Worm (Caenorhabditis elegans): Measurements from ENCODE around the gene R07H5.16.
A peak's percentile ranks its signal among the peaks of the same experiment; 100 is the strongest.

Gene R07H5.16

DNA sequence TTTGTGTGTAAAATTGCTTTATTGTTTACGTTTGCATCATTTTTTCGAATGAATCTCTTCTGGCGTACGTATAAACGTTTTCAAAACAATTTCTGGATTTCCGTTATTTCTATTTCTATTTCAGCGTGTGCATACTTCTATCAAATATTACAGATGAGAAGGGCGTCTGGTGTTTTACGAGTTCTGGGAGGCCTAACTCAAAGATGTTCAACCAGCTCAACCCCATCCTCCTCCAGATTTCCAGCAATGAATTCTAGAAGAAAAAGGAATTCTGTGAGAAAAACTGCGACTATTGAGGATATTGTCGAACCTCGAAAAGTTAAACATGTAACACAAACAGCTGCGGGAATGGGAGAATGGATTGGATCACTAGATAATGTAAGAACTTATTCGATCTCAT, 48.3 kb upstream of the R07H5.16 start, which contains the start of gene C08F8.2:
C08F8.2 (plus strand) TSS at position 154 of the 400 bp plus-strand sequence.
- TF ChIP-seq ama-1 (optimal IDR thresholded peaks at IDR 0.05), result peak; percentile 53
- no peak for TF ChIP-seq elt-1 (tag; optimal IDR thresholded peaks at IDR 0.05)

- peak; percentile 67 for TF ChIP-seq nfya-1 (tag; optimal IDR thresholded peaks at IDR 0.05; ENCODE audit: insufficient read depth)
These were observed 44.6 kb upstream of the R07H5.16 start, which contains the start of gene C08F8.3 for ce11 chrIV:11154425-11155114. Gene C08F8.3 (plus strand): TSS chrIV:11155044.

DNA sequence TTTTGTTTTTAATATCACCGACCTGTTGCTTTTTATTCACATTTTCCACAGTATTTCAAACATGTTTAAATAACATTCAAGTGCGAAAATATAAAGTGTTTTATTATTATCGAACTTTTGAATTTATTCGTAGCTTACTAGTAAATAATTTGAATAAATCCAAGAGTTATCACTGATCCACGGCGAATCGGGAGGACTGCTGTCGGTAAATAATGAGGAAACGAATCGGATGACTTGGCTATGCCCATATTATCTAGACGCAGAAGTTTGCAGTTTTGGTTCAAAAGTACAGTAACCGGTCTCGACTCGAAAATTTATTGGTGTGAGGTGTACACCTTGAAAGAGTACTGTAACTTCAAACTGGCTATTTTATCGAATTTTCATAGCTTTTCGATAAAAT, 42.6 kb upstream of the R07H5.16 start:
- TF ChIP-seq tbx-2 (tag; optimal IDR thresholded peaks at IDR 0.05) (no peak), nhr-23 (tag; optimal IDR thresholded peaks at IDR 0.05) (no peak), nhr-237 (tag; optimal IDR thresholded peaks at IDR 0.05) (no peak), fkh-2 (tag; optimal IDR thresholded peaks at IDR 0.05) (no peak), pha-4 (tag; optimal IDR thresholded peaks at IDR 0.05) (no peak), zag-1 (tag; optimal IDR thresholded peaks at IDR 0.05) (no peak), ZK546.5 (tag; optimal IDR thresholded peaks at IDR 0.05) (no peak), sea-2 (GFP tag; optimal IDR thresholded peaks at IDR 0.05) (no peak), nhr-28 (tag; optimal IDR thresholded peaks at IDR 0.05) (no peak), nhr-25 (tag; optimal IDR thresholded peaks at IDR 0.05) (no peak), nfya-1 (tag; optimal IDR thresholded peaks at IDR 0.05; ENCODE audit: insufficient read depth) (no peak), lsy-12 (tag; optimal IDR thresholded peaks at IDR 0.05) (no peak), elt-2 (tag; optimal IDR thresholded peaks at IDR 0.05) (no peak), nhr-77 (tag; optimal IDR thresholded peaks at IDR 0.05) (no peak), hmg-11 (tag; optimal IDR thresholded peaks at IDR 0.05) (no peak), ztf-4 (tag; optimal IDR thresholded peaks at IDR 0.05) (no peak)

DNA sequence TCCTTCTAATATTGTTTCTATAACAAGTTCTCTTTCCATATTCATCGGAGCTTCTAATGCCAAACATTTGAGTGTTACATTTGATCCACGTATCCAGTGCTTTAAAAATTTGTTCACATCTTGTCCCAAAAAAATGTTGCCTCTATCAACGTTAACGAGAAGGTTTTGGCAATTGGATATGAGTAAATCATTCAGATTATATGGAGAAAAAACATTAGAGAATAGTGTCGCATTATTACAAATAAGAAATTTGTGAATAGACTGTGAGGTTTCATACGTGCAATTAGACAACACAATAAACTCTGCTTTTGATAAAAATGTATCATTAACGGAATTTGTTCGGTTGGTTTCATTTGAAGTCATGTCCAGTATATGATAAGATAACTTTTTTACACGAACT, 39.2 kb upstream of the R07H5.16 start, which contains the start of gene mboa-4:
mboa-4 (minus strand) TSS at position 101 of the 400 bp plus-strand sequence.
- TF ChIP-seq aly-2 (tag; optimal IDR thresholded peaks at IDR 0.05), result no peak
- no peak for TF ChIP-seq tbx-2 (tag; optimal IDR thresholded peaks at IDR 0.05)
- no peak for TF ChIP-seq mdl-1 (tag; optimal IDR thresholded peaks at IDR 0.05)
- TF ChIP-seq mml-1 (tag; optimal IDR thresholded peaks at IDR 0.05), result no peak
- TF ChIP-seq ama-1 (optimal IDR thresholded peaks at IDR 0.05), result no peak
- TF ChIP-seq ceh-28 (tag; optimal IDR thresholded peaks at IDR 0.05), result no peak
- no peak for TF ChIP-seq nhr-76 (tag; optimal IDR thresholded peaks at IDR 0.05)
- TF ChIP-seq nhr-23 (tag; optimal IDR thresholded peaks at IDR 0.05), result no peak
- TF ChIP-seq ceh-82 (tag; optimal IDR thresholded peaks at IDR 0.05), result no peak
- TF ChIP-seq nhr-11 (tag; optimal IDR thresholded peaks at IDR 0.05), result no peak
- no peak for TF ChIP-seq nhr-237 (tag; optimal IDR thresholded peaks at IDR 0.05)

- TF ChIP-seq elt-3 (tag; optimal IDR thresholded peaks at IDR 0.05) (no peak), elt-1 (tag; optimal IDR thresholded peaks at IDR 0.05) (no peak), ztf-4 (tag; optimal IDR thresholded peaks at IDR 0.05) (no peak), aly-2 (tag; optimal IDR thresholded peaks at IDR 0.05) (no peak), fos-1 (tag; optimal IDR thresholded peaks at IDR 0.05) (no peak), egl-5 (tag; optimal IDR thresholded peaks at IDR 0.05) (no peak), ceh-9 (tag; optimal IDR thresholded peaks at IDR 0.05) (no peak), pha-4 (tag; optimal IDR thresholded peaks at IDR 0.05) (no peak), lin-15B (tag; optimal IDR thresholded peaks at IDR 0.05) (no peak), nhr-67 (tag; optimal IDR thresholded peaks at IDR 0.05) (no peak), mdl-1 (tag; optimal IDR thresholded peaks at IDR 0.05) (no peak)
These were observed 38.4 kb upstream of the R07H5.16 start, which contains the start of gene C08F8.15 for ce11 chrIV:11160707-11161106. Gene C08F8.15 (minus strand): TSS chrIV:11160807.

- TF ChIP-seq jun-1 (tag; optimal IDR thresholded peaks at IDR 0.05) (no peak), snpc-4 (tag; optimal IDR thresholded peaks at IDR 0.05) (no peak), nfya-1 (tag; optimal IDR thresholded peaks at IDR 0.05; ENCODE audit: insufficient read depth) (no peak), aly-2 (tag; optimal IDR thresholded peaks at IDR 0.05) (no peak), nhr-12 (tag; optimal IDR thresholded peaks at IDR 0.05) (no peak), ceh-9 (tag; optimal IDR thresholded peaks at IDR 0.05) (no peak), unc-39 (tag; optimal IDR thresholded peaks at IDR 0.05) (no peak), ztf-11 (tag; optimal IDR thresholded peaks at IDR 0.05) (no peak), lin-15B (tag; optimal IDR thresholded peaks at IDR 0.05) (no peak), elt-1 (tag; optimal IDR thresholded peaks at IDR 0.05) (no peak), egl-27 (tag; optimal IDR thresholded peaks at IDR 0.05) (no peak), pqm-1 (tag; optimal IDR thresholded peaks at IDR 0.05) (no peak)
These were observed 36.7 kb upstream of the R07H5.16 start, which contains the start of gene fbxb-9 for ce11 chrIV:11162451-11162850. Gene fbxb-9 (minus strand): TSS chrIV:11162551.

All from whole organism, L3 larva.